Worm (Caenorhabditis elegans): ENCODE results near the gene maa-1.

- no peak for TF ChIP-seq ama-1 (optimal IDR thresholded peaks at IDR 0.05)
- TF ChIP-seq ztf-4 (tag; optimal IDR thresholded peaks at IDR 0.05): no peak
- TF ChIP-seq R02D3.7 (tag; optimal IDR thresholded peaks at IDR 0.05): no peak
- no peak for TF ChIP-seq ztf-11 (tag; optimal IDR thresholded peaks at IDR 0.05)
- TF ChIP-seq mdl-1 (tag; optimal IDR thresholded peaks at IDR 0.05): no peak
- TF ChIP-seq unc-62 (GFP tag; optimal IDR thresholded peaks at IDR 0.05): no peak
- no peak for TF ChIP-seq lin-13 (GFP tag; optimal IDR thresholded peaks at IDR 0.05)
- no peak for TF ChIP-seq ZK546.5 (tag; optimal IDR thresholded peaks at IDR 0.05)
These were observed 32.8 kb downstream of the maa-1 start for ce11 chrIII:11789480-11789879.
